Worm (Caenorhabditis elegans) whole organism, L2 larva: ENCODE results near the gene ZK666.11.

ENCODE experiments used
- C34F6.9 ChIP-seq: fragments of 150-350 bp; optimal IDR thresholded peaks from 2 replicates; lab custom pipeline; 2014; ENCODE audit warnings: missing biosample characterization, missing genetic modification characterization
- F13H6.1 ChIP-seq: sonication (generic microtip); optimal IDR thresholded peaks from 2 replicates; lab custom pipeline; 2016; ENCODE audit warnings: missing genetic modification characterization, missing compliant biosample characterization
- R02D3.7 ChIP-seq: fragments of 150-350 bp; optimal IDR thresholded peaks from 2 replicates; lab custom pipeline; 2014; ENCODE audit warnings: missing biosample characterization, missing genetic modification characterization
- Y55F3AM.14 ChIP-seq: fragments of 200-800 bp; sonication (Bioruptor generic); optimal IDR thresholded peaks from 2 replicates; lab custom pipeline; 2018; ENCODE audit warnings: mild to moderate bottlenecking, missing genetic modification characterization, missing compliant biosample characterization
- ZK546.5 ChIP-seq: sonication (generic microtip); optimal IDR thresholded peaks from 2 replicates; lab custom pipeline; 2017; ENCODE audit warnings: missing biosample characterization, missing genetic modification characterization
- alr-1 ChIP-seq: fragments of 150-350 bp; optimal IDR thresholded peaks from 2 replicates; lab custom pipeline; 2014; ENCODE audit warnings: missing biosample characterization, missing genetic modification characterization
- aly-2 ChIP-seq: fragments of 150-350 bp; optimal IDR thresholded peaks from 2 replicates; lab custom pipeline; 2014; ENCODE audit warnings: missing biosample characterization, missing genetic modification characterization
- ama-1 ChIP-seq: fragments of 150-350 bp; optimal IDR thresholded peaks from 2 replicates; lab custom pipeline; 2018; ENCODE audit warnings: inconsistent platforms
- blmp-1 ChIP-seq: sonication (generic microtip); optimal IDR thresholded peaks from 2 replicates; lab custom pipeline; 2017; ENCODE audit warnings: missing genetic modification characterization, mild to moderate bottlenecking, missing compliant biosample characterization, antibody characterized with exemption, moderate library complexity; ENCODE audit not compliant: insufficient read depth
- ceh-16 ChIP-seq: fragments of 150-350 bp; optimal IDR thresholded peaks from 2 replicates; lab custom pipeline; 2014; ENCODE audit warnings: missing biosample characterization, missing genetic modification characterization
- crh-2 ChIP-seq: sonication (generic microtip); optimal IDR thresholded peaks from 2 replicates; lab custom pipeline; 2017; ENCODE audit warnings: missing biosample characterization, missing genetic modification characterization
- egl-27 ChIP-seq: sonication (generic microtip); optimal IDR thresholded peaks from 3 replicates; lab custom pipeline; 2017; ENCODE audit warnings: missing biosample characterization, missing genetic modification reagents, missing genetic modification characterization
- elt-1 ChIP-seq: fragments of 150-350 bp; optimal IDR thresholded peaks from 2 replicates; lab custom pipeline; 2014; ENCODE audit warnings: missing biosample characterization, missing genetic modification characterization
- elt-3 ChIP-seq: sonication (generic microtip); optimal IDR thresholded peaks from 2 replicates; lab custom pipeline; 2017; ENCODE audit warnings: missing biosample characterization, missing genetic modification characterization
- fos-1 ChIP-seq: fragments of 150-350 bp; optimal IDR thresholded peaks from 2 replicates; lab custom pipeline; 2014; ENCODE audit warnings: missing biosample characterization, missing genetic modification characterization
- gmeb-1 ChIP-seq: fragments of 150-350 bp; optimal IDR thresholded peaks from 2 replicates; lab custom pipeline; 2014; ENCODE audit warnings: missing biosample characterization, missing genetic modification characterization
- lin-11 ChIP-seq: fragments of 150-350 bp; sonication (generic microtip); optimal IDR thresholded peaks from 2 replicates; lab custom pipeline; 2014; ENCODE audit warnings: missing biosample characterization, missing genetic modification characterization, inconsistent platforms, mixed read lengths
- lin-13 ChIP-seq: fragments of 150-350 bp; optimal IDR thresholded peaks from 2 replicates; lab custom pipeline; 2014; ENCODE audit warnings: missing biosample characterization, missing genetic modification reagents, missing genetic modification characterization
- lin-39 ChIP-seq: fragments of 150-350 bp; optimal IDR thresholded peaks from 2 replicates; lab custom pipeline; 2014; ENCODE audit warnings: missing biosample characterization, missing genetic modification reagents, missing genetic modification characterization
- lsy-2 ChIP-seq, 2 experiments: fragments of 150-350 bp in 1 of 2; sonication (generic microtip) in 1 of 2; optimal IDR thresholded peaks; 2 replicates each; lab custom pipeline; 2014 to 2017; ENCODE audit warnings: missing biosample characterization in 2 of 2, missing genetic modification characterization in 2 of 2
- mab-5 ChIP-seq: fragments of 150-350 bp; optimal IDR thresholded peaks from 2 replicates; lab custom pipeline; 2014; ENCODE audit warnings: missing biosample characterization, missing genetic modification characterization
- mbf-1 ChIP-seq: sonication (generic microtip); optimal IDR thresholded peaks from 2 replicates; lab custom pipeline; 2017; ENCODE audit warnings: missing biosample characterization, missing genetic modification characterization
- mdl-1 ChIP-seq, 2 experiments: fragments of 150-350 bp in 1 of 2; sonication (generic microtip) in 1 of 2; optimal IDR thresholded peaks; 2 replicates each; lab custom pipeline; 2017; ENCODE audit warnings: missing biosample characterization in 2 of 2, missing genetic modification characterization in 2 of 2
- nhr-10 ChIP-seq: sonication (generic microtip); optimal IDR thresholded peaks from 2 replicates; lab custom pipeline; 2017; ENCODE audit warnings: missing biosample characterization, missing genetic modification characterization
- nhr-11 ChIP-seq: fragments of 150-350 bp; optimal IDR thresholded peaks from 2 replicates; lab custom pipeline; 2014; ENCODE audit warnings: missing biosample characterization, missing genetic modification characterization
- nhr-12 ChIP-seq: fragments of 150-350 bp; optimal IDR thresholded peaks from 2 replicates; lab custom pipeline; 2014; ENCODE audit warnings: missing biosample characterization, missing genetic modification characterization
- nhr-129 ChIP-seq: fragments of 150-350 bp; optimal IDR thresholded peaks from 2 replicates; lab custom pipeline; 2014; ENCODE audit warnings: missing biosample characterization, missing genetic modification characterization
- nhr-21 ChIP-seq: fragments of 150-350 bp; optimal IDR thresholded peaks from 2 replicates; lab custom pipeline; 2014; ENCODE audit warnings: missing biosample characterization, missing genetic modification characterization
- nhr-23 ChIP-seq: fragments of 150-350 bp; optimal IDR thresholded peaks from 2 replicates; lab custom pipeline; 2014; ENCODE audit warnings: missing biosample characterization, missing genetic modification reagents, missing genetic modification characterization
- nhr-237 ChIP-seq: fragments of 150-350 bp; optimal IDR thresholded peaks from 2 replicates; lab custom pipeline; 2014; ENCODE audit warnings: missing biosample characterization, missing genetic modification characterization
- nhr-25 ChIP-seq: fragments of 150-350 bp; sonication (generic microtip); optimal IDR thresholded peaks from 3 replicates; lab custom pipeline; 2014; ENCODE audit warnings: missing biosample characterization, missing genetic modification characterization
- nhr-6 ChIP-seq: fragments of 150-350 bp; optimal IDR thresholded peaks from 2 replicates; lab custom pipeline; 2014; ENCODE audit warnings: missing biosample characterization, missing genetic modification characterization
- peb-1 ChIP-seq: fragments of 150-350 bp; optimal IDR thresholded peaks from 2 replicates; lab custom pipeline; 2014; ENCODE audit warnings: missing biosample characterization, missing genetic modification characterization
- sem-4 ChIP-seq: fragments of 150-350 bp; optimal IDR thresholded peaks from 2 replicates; lab custom pipeline; 2014; ENCODE audit warnings: missing biosample characterization, missing genetic modification reagents, missing genetic modification characterization
- skn-1 ChIP-seq: sonication (generic microtip); optimal IDR thresholded peaks from 2 replicates; lab custom pipeline; 2017; ENCODE audit warnings: missing biosample characterization, missing genetic modification characterization
- sma-3 ChIP-seq: sonication (generic microtip); optimal IDR thresholded peaks from 2 replicates; lab custom pipeline; 2016; ENCODE audit warnings: missing genetic modification reagents, missing genetic modification characterization, missing compliant biosample characterization
- sma-9 ChIP-seq, 2 experiments: fragments of 150-350 bp in 1 of 2; sonication (generic microtip) in 1 of 2; optimal IDR thresholded peaks; 2 replicates each; lab custom pipeline; 2014 to 2016; ENCODE audit warnings: missing genetic modification characterization in 2 of 2, mild to moderate bottlenecking in 1 of 2, missing biosample characterization in 1 of 2, missing compliant biosample characterization in 1 of 2, missing genetic modification reagents in 1 of 2, moderate library complexity in 1 of 2
- snpc-4 ChIP-seq: fragments of 150-350 bp; optimal IDR thresholded peaks from 2 replicates; lab custom pipeline; 2014; ENCODE audit warnings: missing biosample characterization, missing genetic modification characterization
- unc-39 ChIP-seq: fragments of 150-350 bp; optimal IDR thresholded peaks from 2 replicates; lab custom pipeline; 2014; ENCODE audit warnings: missing biosample characterization, missing genetic modification characterization
- unc-55 ChIP-seq: fragments of 150-350 bp; sonication (generic microtip); optimal IDR thresholded peaks from 3 replicates; lab custom pipeline; 2014; ENCODE audit warnings: missing biosample characterization, missing genetic modification reagents, missing genetic modification characterization
- unc-62 ChIP-seq: fragments of 150-350 bp; optimal IDR thresholded peaks from 2 replicates; lab custom pipeline; 2014; ENCODE audit warnings: missing biosample characterization, missing genetic modification reagents, missing genetic modification characterization
- ztf-1 ChIP-seq: fragments of 200-800 bp; sonication (Bioruptor generic); conservative IDR thresholded peaks from 2 replicates; pipeline ENCODE4 v1.3.6; 2022; ENCODE audit warnings: missing genetic modification characterization, missing compliant biosample characterization
- ztf-11 ChIP-seq: sonication (generic microtip); optimal IDR thresholded peaks from 2 replicates; lab custom pipeline; 2017; ENCODE audit warnings: missing biosample characterization, missing genetic modification characterization
- ztf-4 ChIP-seq: fragments of 150-350 bp; optimal IDR thresholded peaks from 2 replicates; lab custom pipeline; 2014; ENCODE audit warnings: missing biosample characterization, missing genetic modification characterization

ZK666.11 gene

ce11 chrII:10495912-10496311 lies 13.6 kb downstream of the ZK666.11 start, which contains the start of gene ZK666.12:
TSS of gene ZK666.12 (plus strand) at chrII:10496212.
- TF ChIP-seq mab-5 (tag; lab: Kevin White, UChicago): no peak
- TF ChIP-seq sma-3 (GFP tag; lab: Kevin White, UChicago): no peak
- no peak for TF ChIP-seq ztf-11 (tag; lab: Kevin White, UChicago)
- TF ChIP-seq lin-13 (GFP tag; lab: Kevin White, UChicago): no peak
- no peak for TF ChIP-seq snpc-4 (tag; lab: Kevin White, UChicago)
- TF ChIP-seq elt-3 (tag; lab: Kevin White, UChicago): no peak
- no peak for TF ChIP-seq mbf-1 (tag; lab: Kevin White, UChicago)
- no peak for TF ChIP-seq aly-2
- no peak for TF ChIP-seq nhr-25 (tag; lab: Kevin White, UChicago)
- TF ChIP-seq blmp-1 (tag; lab: Kevin White, UChicago): no peak
- no peak for TF ChIP-seq nhr-10
- TF ChIP-seq R02D3.7: no peak
- no peak for TF ChIP-seq fos-1 (tag; lab: Kevin White, UChicago)
- TF ChIP-seq lin-11 (tag; lab: Kevin White, UChicago): no peak
- TF ChIP-seq lin-39: no peak
- TF ChIP-seq nhr-21 (tag; lab: Kevin White, UChicago): no peak
- TF ChIP-seq unc-62: no peak

DNA sequence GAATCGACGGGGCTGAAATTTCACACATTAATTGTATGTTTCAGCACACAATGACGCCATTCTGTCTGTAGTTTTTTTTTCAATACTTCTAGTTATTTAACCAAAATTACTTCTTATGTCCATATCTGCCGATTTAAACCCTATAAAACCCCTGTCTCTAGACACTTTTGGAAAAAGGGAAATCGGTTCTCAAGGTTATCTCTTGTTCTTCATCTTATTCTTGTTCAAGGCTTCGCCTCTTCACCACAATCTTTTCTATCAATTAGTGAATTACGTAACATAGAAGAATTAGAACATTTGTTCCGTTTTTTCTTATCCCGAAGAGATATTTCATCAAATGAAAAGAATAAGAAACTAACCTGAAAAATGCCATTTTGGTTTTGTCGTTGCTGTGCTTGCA lies 18.4 kb downstream of the ZK666.11 start:
- TF ChIP-seq nhr-10 (no peak), nhr-237 (tag; lab: Kevin White, UChicago) (no peak), crh-2 (tag; lab: Kevin White, UChicago) (no peak), nhr-11 (tag; lab: Kevin White, UChicago) (no peak), egl-27 (tag; lab: Kevin White, UChicago) (no peak), alr-1 (no peak), sem-4 (tag; lab: Kevin White, UChicago) (no peak), nhr-129 (tag; lab: Kevin White, UChicago) (no peak), unc-55 (no peak), aly-2 (no peak), skn-1 (tag; lab: Kevin White, UChicago) (no peak), elt-3 (tag; lab: Kevin White, UChicago) (no peak), snpc-4 (tag; lab: Kevin White, UChicago) (no peak), unc-62 (no peak), fos-1 (tag; lab: Kevin White, UChicago) (no peak), sma-9 (GFP tag; optimal IDR thresholded peaks at IDR 0.05; lab: Kevin White, UChicago) (peak; percentile 20), sma-9 (tag; optimal IDR thresholded peaks at IDR 0.05; lab: Kevin White, UChicago) (no peak), nhr-21 (tag; lab: Kevin White, UChicago) (no peak), nhr-12 (tag; lab: Kevin White, UChicago) (no peak), nhr-6 (no peak), ztf-1 (GFP tag; lab: Robert Waterston, UW) (no peak), ztf-11 (tag; lab: Kevin White, UChicago) (no peak), lsy-2 (tag; optimal IDR thresholded peaks at IDR 0.05; lab: Kevin White, UChicago) (no peak), unc-39 (tag; lab: Kevin White, UChicago) (no peak), nhr-25 (tag; lab: Kevin White, UChicago) (peak; percentile 50), ceh-16 (tag; lab: Kevin White, UChicago) (peak; percentile 32), C34F6.9 (tag; lab: Kevin White, UChicago) (no peak), mdl-1 (tag; optimal IDR thresholded peaks at IDR 0.05; lab: Kevin White, UChicago) (no peak), gmeb-1 (no peak), peb-1 (tag; lab: Kevin White, UChicago) (no peak), F13H6.1 (tag; lab: Kevin White, UChicago) (no peak), mab-5 (tag; lab: Kevin White, UChicago) (no peak), Y55F3AM.14 (GFP tag; lab: Kevin White, UChicago) (no peak), blmp-1 (tag; lab: Kevin White, UChicago) (peak; percentile 55), lin-13 (GFP tag; lab: Kevin White, UChicago) (no peak), ztf-4 (tag; lab: Kevin White, UChicago) (no peak)
- TF ChIP-seq, all 48 proteins: peak for 4

DNA sequence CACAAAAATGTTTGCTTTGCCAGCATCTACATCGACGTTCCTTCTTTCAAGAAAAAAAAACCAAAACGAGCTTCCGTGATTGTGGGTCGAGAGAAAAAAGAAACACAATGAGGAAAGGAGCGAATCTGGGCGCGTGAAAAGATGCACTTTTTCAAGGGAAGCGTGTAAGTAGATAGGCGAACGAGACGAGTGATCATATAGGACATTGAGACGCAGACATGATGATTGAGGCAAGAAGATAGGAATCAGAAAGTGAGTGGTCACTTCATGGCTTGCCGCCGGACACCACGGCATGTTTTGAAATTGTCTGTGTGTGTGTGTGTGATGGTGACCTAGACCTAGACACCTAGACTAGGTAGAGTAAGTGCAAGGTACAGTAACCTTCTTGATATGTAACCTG lies 19.3 kb downstream of the ZK666.11 start:
- TF ChIP-seq nhr-23 (no peak), nhr-237 (tag; lab: Kevin White, UChicago) (no peak), elt-1 (tag; lab: Kevin White, UChicago) (no peak), ceh-16 (tag; lab: Kevin White, UChicago) (peak; percentile 44), peb-1 (tag; lab: Kevin White, UChicago) (no peak), C34F6.9 (tag; lab: Kevin White, UChicago) (peak; percentile 60), F13H6.1 (tag; lab: Kevin White, UChicago) (peak; percentile 89), ZK546.5 (tag; lab: Kevin White, UChicago) (no peak), ztf-1 (GFP tag; lab: Robert Waterston, UW) (no peak), nhr-10 (no peak), lsy-2 (tag; optimal IDR thresholded peaks at IDR 0.05; lab: Kevin White, UChicago) (peak in 1 of 2 experiments; percentile 73), crh-2 (tag; lab: Kevin White, UChicago) (peak; percentile 51), lin-39 (no peak), alr-1 (no peak), nhr-12 (tag; lab: Kevin White, UChicago) (no peak), sma-9 (GFP tag; optimal IDR thresholded peaks at IDR 0.05; lab: Kevin White, UChicago) (peak; percentile 82), sma-9 (tag; optimal IDR thresholded peaks at IDR 0.05; lab: Kevin White, UChicago) (no peak), lin-13 (GFP tag; lab: Kevin White, UChicago) (peak; percentile 25), ama-1 (lab: Kevin White, UChicago) (no peak), Y55F3AM.14 (GFP tag; lab: Kevin White, UChicago) (no peak), unc-55 (no peak), mdl-1 (tag; optimal IDR thresholded peaks at IDR 0.05; lab: Kevin White, UChicago) (peak; percentile 49 to 69), lin-11 (tag; lab: Kevin White, UChicago) (no peak), unc-39 (tag; lab: Kevin White, UChicago) (no peak), ztf-11 (tag; lab: Kevin White, UChicago) (no peak), fos-1 (tag; lab: Kevin White, UChicago) (peak; percentile 83), blmp-1 (tag; lab: Kevin White, UChicago) (peak; percentile 95), sem-4 (tag; lab: Kevin White, UChicago) (peak; percentile 83), nhr-11 (tag; lab: Kevin White, UChicago) (no peak)
